Fruit fly (Drosophila melanogaster): Measurements from ENCODE around the gene CG43392.

The CG43392 gene

dm6 chr3L:22078063-22078462 lies 48.5 kb upstream of the CG43392 start (continued):
- peak; percentile 59 for TF ChIP-seq lab (GFP tag; optimal IDR thresholded peaks at IDR 0.05)
- TF ChIP-seq CG17829 (tag; optimal IDR thresholded peaks at IDR 0.05) = peak; percentile 47
- TF ChIP-seq klu (GFP tag; IDR thresholded peaks at IDR 0.05) = peak; percentile 41; the same call in 1 of the 2 replicates
- peak; percentile 80 for TF ChIP-seq Bgb (GFP tag; IDR thresholded peaks at IDR 0.05; ENCODE audit: partially characterized antibody)
- TF ChIP-seq CHES-1-like (GFP tag; optimal IDR thresholded peaks at IDR 0.05) = peak; percentile 45
- no peak for TF ChIP-seq CG3726 (GFP tag; IDR thresholded peaks at IDR 0.05)
- peak; percentile 22; the same call in 1 of the 3 replicates for TF ChIP-seq Dbx (GFP tag; IDR thresholded peaks at IDR 0.05)
- TF ChIP-seq CG10462 (GFP tag; optimal IDR thresholded peaks at IDR 0.05) = peak; percentile 19
- TF ChIP-seq C15 (GFP tag; IDR thresholded peaks at IDR 0.05) = no peak
- TF ChIP-seq tio (GFP tag; optimal IDR thresholded peaks at IDR 0.05) = peak; percentile 35
- peak; percentile 67 for TF ChIP-seq CG13775 (GFP tag; optimal IDR thresholded peaks at IDR 0.05)
- no peak for TF ChIP-seq CG4617 (GFP tag; optimal IDR thresholded peaks at IDR 0.05; ENCODE audit: borderline replicate concordance)
- TF ChIP-seq CG7357 (GFP tag; IDR thresholded peaks at IDR 0.05) = no peak
- peak; percentile 83 for TF ChIP-seq hbn (GFP tag; IDR thresholded peaks at IDR 0.05; ENCODE audit: partially characterized antibody)
- TF ChIP-seq CG15514 (GFP tag; optimal IDR thresholded peaks at IDR 0.05) = peak; percentile 28
- peak; percentile 35; the same call in 1 of the 2 replicates for TF ChIP-seq ssp (GFP tag; IDR thresholded peaks at IDR 0.05)
- peak; percentile 78; the same call in 2 of the 3 replicates for TF ChIP-seq zen2 (GFP tag; IDR thresholded peaks at IDR 0.05; ENCODE audit: partially characterized antibody)
- TF ChIP-seq H15 (GFP tag; IDR thresholded peaks at IDR 0.05) = 0 out of 3 replicates have a peak, but pooled peaks have one; percentile 30
- TF ChIP-seq CG10366 (GFP tag; IDR thresholded peaks at IDR 0.05) = peak; percentile 62
- peak; percentile 61; the same call in 1 of the 2 replicates for TF ChIP-seq ara (GFP tag; IDR thresholded peaks at IDR 0.05)
- TF ChIP-seq CG11723 (GFP tag; optimal IDR thresholded peaks at IDR 0.05) = peak; percentile 41
- no peak for TF ChIP-seq nom (GFP tag; optimal IDR thresholded peaks at IDR 0.05)
- TF ChIP-seq CG6854 (GFP tag; optimal IDR thresholded peaks at IDR 0.05) = peak; percentile 48
- peak; percentile 14 for TF ChIP-seq crc (GFP tag; optimal IDR thresholded peaks at IDR 0.05)
- TF ChIP-seq Ptx1 (GFP tag; IDR thresholded peaks at IDR 0.05) = peak; percentile 60
- no peak for TF ChIP-seq CG5180 (GFP tag; optimal IDR thresholded peaks at IDR 0.05)
- peak; percentile 42 for TF ChIP-seq CG6813 (GFP tag; optimal IDR thresholded peaks at IDR 0.05)
- TF ChIP-seq CG9215 (GFP tag; IDR thresholded peaks at IDR 0.05) = peak; percentile 24; the same call in 1 of the 2 replicates
- TF ChIP-seq CG34376 (GFP tag; optimal IDR thresholded peaks at IDR 0.05) = no peak
- no peak for TF ChIP-seq br (optimal IDR thresholded peaks at IDR 0.05)
- peak; percentile 5 for TF ChIP-seq CG12659 (GFP tag; optimal IDR thresholded peaks at IDR 0.05)
- TF ChIP-seq Abd-B (GFP tag; optimal IDR thresholded peaks at IDR 0.05) = no peak
- no peak for TF ChIP-seq CG7271 (tag; optimal IDR thresholded peaks at IDR 0.05)
- TF ChIP-seq CG1024 (GFP tag; IDR thresholded peaks at IDR 0.05) = no peak
- TF ChIP-seq rib (GFP tag; IDR thresholded peaks at IDR 0.05) = no peak
- no peak for TF ChIP-seq Dfd (GFP tag; optimal IDR thresholded peaks at IDR 0.05)
- no peak for TF ChIP-seq Kr (GFP tag; optimal IDR thresholded peaks at IDR 0.05)
- TF ChIP-seq Sox100B (GFP tag; optimal IDR thresholded peaks at IDR 0.05) = peak; percentile 26
- no peak for TF ChIP-seq CG3838 (GFP tag; optimal IDR thresholded peaks at IDR 0.05)
- peak; percentile 69 for TF ChIP-seq CG32532 (GFP tag; IDR thresholded peaks at IDR 0.05)
- TF ChIP-seq CG1603 (tag; optimal IDR thresholded peaks at IDR 0.05) = peak; percentile 68
- TF ChIP-seq D19B (GFP tag; optimal IDR thresholded peaks at IDR 0.05) = no peak
- TF ChIP-seq pan (optimal IDR thresholded peaks at IDR 0.05) = no peak
- TF ChIP-seq pan (GFP tag; optimal IDR thresholded peaks at IDR 0.05 in 1 of 2, IDR thresholded peaks at IDR 0.05 in 1 of 2) = peak in 1 of 2 experiments; percentile 41
- TF ChIP-seq CkIIα-i1 (GFP tag; IDR thresholded peaks at IDR 0.05) = no peak
- no peak for TF ChIP-seq CG43689 (GFP tag; IDR thresholded peaks at IDR 0.05)
- TF ChIP-seq Ravus (GFP tag; IDR thresholded peaks at IDR 0.05) = no peak
- peak; percentile 64; the same call in 2 of the 3 replicates for TF ChIP-seq CG34422 (GFP tag; IDR thresholded peaks at IDR 0.05)
- TF ChIP-seq Taf1 (GFP tag; IDR thresholded peaks at IDR 0.05) = no peak
- TF ChIP-seq kah (GFP tag; optimal IDR thresholded peaks at IDR 0.05) = no peak
- TF ChIP-seq CG12236 (GFP tag; optimal IDR thresholded peaks at IDR 0.05) = no peak

All from whole organism, embryonic.